Worm (Caenorhabditis elegans): ENCODE results near the gene K10C2.6.

ce11 chrX:6448866-6449400 is 2.3 kb upstream of the K10C2.6 start, which contains the start of gene fah-1:
- TF ChIP-seq him-1 (tag; optimal IDR thresholded peaks at IDR 0.05): no peak
- TF ChIP-seq dao-5 (tag; optimal IDR thresholded peaks at IDR 0.05): no peak
